Fruit fly (Drosophila melanogaster) whole organism, embryonic: ENCODE data around the gene CG8851.
A peak's percentile ranks its signal among the peaks of the same experiment; 100 is the strongest.

Experiments
- Bgb ChIP-seq: fragments of 200-800 bp; sonication (Bioruptor generic); IDR thresholded peaks from 2 replicates; pipeline ENCODE4 v1.3.6; 2022; ENCODE audit warnings: missing biosample characterization, missing genetic modification characterization; ENCODE audit not compliant: partially characterized antibody
- BtbVII ChIP-seq: fragments of 200-800 bp; sonication (Bioruptor generic); optimal IDR thresholded peaks from 3 replicates; lab custom pipeline; 2017; ENCODE audit warnings: missing biosample characterization, mild to moderate bottlenecking, missing genetic modification characterization
- CG10209 ChIP-seq: fragments of 200-800 bp; sonication (Bioruptor generic); optimal IDR thresholded peaks from 3 replicates; lab custom pipeline; 2017; ENCODE audit warnings: missing biosample characterization, mild to moderate bottlenecking, missing genetic modification characterization, missing genetic modification reagents
- CG11093 ChIP-seq: fragments of 200-800 bp; sonication (Bioruptor generic); IDR thresholded peaks from 3 replicates; pipeline ENCODE4 v1.3.6; 2022; ENCODE audit warnings: missing biosample characterization, missing genetic modification characterization
- CG12155 ChIP-seq: fragments of 200-800 bp; sonication (Bioruptor generic); optimal IDR thresholded peaks from 3 replicates; lab custom pipeline; 2016; ENCODE audit warnings: missing biosample characterization, missing genetic modification characterization
- CG12391 ChIP-seq: fragments of 200-800 bp; sonication (Bioruptor generic); optimal IDR thresholded peaks from 3 replicates; lab custom pipeline; 2018; ENCODE audit warnings: missing biosample characterization, mild to moderate bottlenecking, missing genetic modification characterization, moderate library complexity
- CG13123 ChIP-seq: fragments of 200-800 bp; sonication (Bioruptor generic); optimal IDR thresholded peaks from 2 replicates; lab custom pipeline; 2016; ENCODE audit warnings: missing biosample characterization, missing genetic modification characterization
- CG13296 ChIP-seq: fragments of 200-800 bp; sonication (Bioruptor generic); optimal IDR thresholded peaks from 3 replicates; lab custom pipeline; 2018; ENCODE audit warnings: missing biosample characterization, mild to moderate bottlenecking, missing genetic modification characterization
- CG14050 ChIP-seq: fragments of 200-800 bp; sonication (Bioruptor generic); IDR thresholded peaks from 3 replicates; pipeline ENCODE4 v1.3.6; 2022; ENCODE audit warnings: missing biosample characterization, missing genetic modification characterization
- CG17361 ChIP-seq: fragments of 200-800 bp; sonication (Bioruptor generic); IDR thresholded peaks from 3 replicates; pipeline ENCODE4 v1.3.6; 2022; ENCODE audit warnings: missing biosample characterization, missing genetic modification characterization
- CG1792 ChIP-seq: fragments of 200-800 bp; sonication (Bioruptor generic); optimal IDR thresholded peaks from 2 replicates; lab custom pipeline; 2016; ENCODE audit warnings: missing biosample characterization, missing genetic modification characterization
- CG18619 ChIP-seq: fragments of 200-800 bp; sonication (Bioruptor generic); optimal IDR thresholded peaks from 3 replicates; lab custom pipeline; 2017; ENCODE audit warnings: missing biosample characterization, mild to moderate bottlenecking, missing genetic modification characterization
- CG30431 ChIP-seq: fragments of 200-800 bp; sonication (Bioruptor generic); optimal IDR thresholded peaks from 2 replicates; lab custom pipeline; 2017; ENCODE audit warnings: missing biosample characterization, missing genetic modification characterization
- CG3281 ChIP-seq: fragments of 200-800 bp; sonication (Bioruptor generic); optimal IDR thresholded peaks from 3 replicates; lab custom pipeline; 2017; ENCODE audit warnings: missing biosample characterization, mild to moderate bottlenecking, missing genetic modification characterization
- CG33557 ChIP-seq: fragments of 200-800 bp; sonication (Bioruptor generic); optimal IDR thresholded peaks from 2 replicates; lab custom pipeline; 2019; ENCODE audit warnings: missing biosample characterization, mild to moderate bottlenecking, missing genetic modification characterization, moderate library complexity
- CG7928 ChIP-seq: fragments of 200-800 bp; sonication (Bioruptor generic); optimal IDR thresholded peaks from 2 replicates; lab custom pipeline; 2017; ENCODE audit warnings: missing biosample characterization, mild to moderate bottlenecking, missing genetic modification characterization
- CG8290 ChIP-seq, 3 experiments: fragments of 200-800 bp; sonication (Bioruptor generic); optimal IDR thresholded peaks; 2 replicates each; lab custom pipeline; 2016 to 2019; ENCODE audit warnings: missing biosample characterization in 3 of 3, missing genetic modification characterization in 3 of 3, mild to moderate bottlenecking in 2 of 3, moderate library complexity in 1 of 3
- CG9817 ChIP-seq: fragments of 200-800 bp; sonication (Bioruptor generic); optimal IDR thresholded peaks from 2 replicates; lab custom pipeline; 2018; ENCODE audit warnings: missing biosample characterization, mild to moderate bottlenecking, missing genetic modification characterization, moderate library complexity
- Chrac-16 ChIP-seq: fragments of 200-800 bp; sonication (Bioruptor generic); optimal IDR thresholded peaks from 3 replicates; lab custom pipeline; 2016; ENCODE audit warnings: missing biosample characterization, missing genetic modification characterization
- Dip3 ChIP-seq: fragments of 200-800 bp; sonication (Bioruptor generic); optimal IDR thresholded peaks from 3 replicates; lab custom pipeline; 2016; ENCODE audit warnings: missing biosample characterization, missing genetic modification characterization
- Lpt ChIP-seq: fragments of >200 bp; optimal IDR thresholded peaks from 2 replicates; lab custom pipeline; 2018; ENCODE audit warnings: missing biosample characterization, missing genetic modification characterization
- Max ChIP-seq: fragments of 200-800 bp; sonication (Bioruptor generic); optimal IDR thresholded peaks from 2 replicates; lab custom pipeline; 2016; ENCODE audit warnings: missing biosample characterization, mild to moderate bottlenecking, missing genetic modification characterization
- NC2β ChIP-seq: fragments of 200-800 bp; sonication (Bioruptor generic); optimal IDR thresholded peaks from 2 replicates; lab custom pipeline; 2016; ENCODE audit warnings: missing biosample characterization, missing genetic modification characterization
- NK7.1 ChIP-seq: fragments of 200-800 bp; sonication (Bioruptor generic); optimal IDR thresholded peaks from 3 replicates; lab custom pipeline; 2016; ENCODE audit warnings: missing biosample characterization, missing genetic modification characterization
- Sox100B ChIP-seq: fragments of 200-800 bp; sonication (Bioruptor generic); optimal IDR thresholded peaks from 3 replicates; lab custom pipeline; 2018; ENCODE audit warnings: missing biosample characterization, mild to moderate bottlenecking, missing genetic modification characterization
- Sry-δ ChIP-seq: fragments of 200-800 bp; sonication (Bioruptor generic); optimal IDR thresholded peaks from 2 replicates; lab custom pipeline; 2016; ENCODE audit warnings: missing biosample characterization, missing genetic modification characterization
- YL-1 ChIP-seq: fragments of 200-800 bp; sonication (Bioruptor generic); optimal IDR thresholded peaks from 3 replicates; lab custom pipeline; 2017; ENCODE audit warnings: missing biosample characterization, mild to moderate bottlenecking, missing genetic modification characterization
- ase ChIP-seq: fragments of 200-800 bp; sonication (Bioruptor generic); IDR thresholded peaks from 3 replicates; pipeline ENCODE4 v1.3.6; 2022; ENCODE audit warnings: missing biosample characterization, missing genetic modification characterization
- dm ChIP-seq: fragments of 200-800 bp; sonication (Bioruptor generic); optimal IDR thresholded peaks from 3 replicates; lab custom pipeline; 2016; ENCODE audit warnings: missing biosample characterization, missing genetic modification characterization
- fru ChIP-seq: fragments of >200 bp; optimal IDR thresholded peaks from 2 replicates; lab custom pipeline; 2017
- gem ChIP-seq: fragments of 200-800 bp; sonication (Bioruptor generic); optimal IDR thresholded peaks from 2 replicates; lab custom pipeline; 2019; ENCODE audit warnings: missing biosample characterization, mild to moderate bottlenecking, missing genetic modification characterization, moderate library complexity
- hkb ChIP-seq, 2 experiments: fragments of 200-800 bp in 1 of 2; fragments of >200 bp in 1 of 2; sonication (Bioruptor generic) in 1 of 2; IDR thresholded peaks in 1 of 2; optimal IDR thresholded peaks in 1 of 2; 2 replicates each; pipeline versions ENCODE4 v1.3.6 to Lab custom; 2017 to 2022; ENCODE audit warnings: missing biosample characterization in 1 of 2, missing genetic modification characterization in 1 of 2
- ind ChIP-seq: fragments of 200-800 bp; sonication (Bioruptor generic); optimal IDR thresholded peaks from 3 replicates; lab custom pipeline; 2016; ENCODE audit warnings: missing biosample characterization, missing genetic modification characterization
- luna ChIP-seq: fragments of 200-800 bp; sonication (Bioruptor generic); optimal IDR thresholded peaks from 2 replicates; lab custom pipeline; 2016; ENCODE audit warnings: missing biosample characterization, missing genetic modification characterization
- mam ChIP-seq: fragments of 200-800 bp; sonication (Bioruptor generic); optimal IDR thresholded peaks from 3 replicates; lab custom pipeline; 2016; ENCODE audit warnings: missing biosample characterization, missing genetic modification characterization
- nmo ChIP-seq: fragments of 200-800 bp; sonication (Bioruptor generic); optimal IDR thresholded peaks from 2 replicates; lab custom pipeline; 2018; ENCODE audit warnings: missing biosample characterization, mild to moderate bottlenecking, missing genetic modification characterization, moderate library complexity
- pan ChIP-seq, 4 experiments: fragments of >200 bp in 3 of 4; fragments of 200-800 bp in 1 of 4; sonication (Bioruptor generic) in 1 of 4; optimal IDR thresholded peaks in 3 of 4; IDR thresholded peaks in 1 of 4; 2 replicates each; pipeline versions ENCODE4 v1.3.6 to Lab custom; 2017 to 2022; ENCODE audit warnings: missing biosample characterization in 2 of 4, missing genetic modification characterization in 2 of 4, mixed read lengths in 1 of 4
- phol ChIP-seq: fragments of 200-800 bp; sonication (Bioruptor generic); optimal IDR thresholded peaks from 3 replicates; lab custom pipeline; 2018; ENCODE audit warnings: missing biosample characterization, mild to moderate bottlenecking, missing genetic modification characterization, moderate library complexity
- sens-2 ChIP-seq: fragments of 200-800 bp; sonication (Bioruptor generic); IDR thresholded peaks from 2 replicates; pipeline ENCODE4 v1.3.6; 2022; ENCODE audit warnings: missing biosample characterization, missing genetic modification characterization
- sisA ChIP-seq: fragments of 200-800 bp; sonication (Bioruptor generic); IDR thresholded peaks from 2 replicates; pipeline ENCODE4 v1.3.6; 2022; ENCODE audit warnings: missing biosample characterization, missing genetic modification characterization
- so ChIP-seq: fragments of 200-800 bp; sonication (Bioruptor generic); IDR thresholded peaks from 3 replicates; pipeline ENCODE4 v1.3.6; 2022; ENCODE audit warnings: missing biosample characterization, missing genetic modification characterization
- stwl ChIP-seq: fragments of 200-800 bp; sonication (Bioruptor generic); optimal IDR thresholded peaks from 3 replicates; lab custom pipeline; 2018; ENCODE audit warnings: missing biosample characterization, mild to moderate bottlenecking, missing genetic modification characterization, moderate library complexity
- tna ChIP-seq: fragments of 200-800 bp; sonication (Bioruptor generic); IDR thresholded peaks from 2 replicates; pipeline ENCODE4 v1.3.6; 2022; ENCODE audit warnings: missing biosample characterization, missing genetic modification characterization; ENCODE audit not compliant: partially characterized antibody
- usp ChIP-seq: fragments of >200 bp; optimal IDR thresholded peaks from 2 replicates; lab custom pipeline; 2017; ENCODE audit warnings: missing biosample characterization, missing genetic modification characterization
- wdn ChIP-seq: fragments of 200-800 bp; sonication (Bioruptor generic); IDR thresholded peaks from 2 replicates; pipeline ENCODE4 v1.3.6; 2022; ENCODE audit warnings: missing biosample characterization, missing genetic modification characterization
- wek ChIP-seq: fragments of 200-800 bp; sonication (Bioruptor generic); optimal IDR thresholded peaks from 3 replicates; lab custom pipeline; 2018; ENCODE audit warnings: missing biosample characterization, mild to moderate bottlenecking, missing genetic modification characterization, moderate library complexity
- zen2 ChIP-seq: fragments of 200-800 bp; sonication (Bioruptor generic); IDR thresholded peaks from 3 replicates; pipeline ENCODE4 v1.3.6; 2022; ENCODE audit warnings: missing biosample characterization, missing genetic modification characterization; ENCODE audit not compliant: partially characterized antibody

Gene CG8851

DNA sequence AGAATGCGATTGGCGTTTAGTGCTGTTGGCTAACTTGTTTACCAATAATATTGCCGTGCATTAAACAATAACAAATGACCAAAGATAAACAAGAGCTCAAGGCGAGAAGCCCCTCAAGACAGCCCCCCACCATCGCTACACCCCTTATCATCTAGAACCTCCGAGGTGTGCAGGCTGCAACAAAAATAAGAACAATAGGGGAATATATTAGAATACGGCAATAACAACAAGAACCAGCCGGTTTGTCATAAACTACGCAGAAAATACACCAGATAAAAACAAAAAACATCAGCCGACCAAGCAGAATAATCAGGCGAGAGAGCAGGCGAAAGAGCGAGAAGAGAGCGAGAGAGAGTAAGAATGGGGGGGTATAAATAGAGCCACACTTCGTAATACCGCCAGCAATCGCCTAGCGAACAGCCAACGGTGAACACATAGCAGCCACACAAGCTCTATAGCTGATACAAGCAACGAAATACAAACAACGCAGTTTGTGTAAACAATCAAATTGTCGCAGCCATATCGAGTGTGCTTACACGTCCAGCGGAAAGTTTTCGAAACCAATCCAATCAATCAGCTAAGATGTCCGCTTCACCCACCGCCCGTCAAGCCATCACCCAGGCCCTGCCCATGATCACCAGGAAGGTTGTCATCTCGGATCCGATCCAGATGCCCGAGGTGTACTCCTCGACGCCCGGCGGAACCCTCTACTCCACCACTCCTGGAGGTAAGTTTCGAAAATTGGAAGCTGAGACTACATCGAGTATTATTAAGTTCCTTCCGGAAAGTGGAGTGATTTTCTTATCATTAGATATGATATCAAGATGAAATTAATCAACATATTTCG, 41.2 kb upstream of the CG8851 start, which contains the start of gene Thor (continued):
- TF ChIP-seq mam (GFP tag; lab: Kevin White, UChicago) (peak; percentile 42), CG33557 (GFP tag; lab: Kevin White, UChicago) (peak; percentile 75), fru (lab: Kevin White, UChicago) (no peak), stwl (tag; lab: Kevin White, UChicago) (no peak), CG11093 (no peak; the same call in 2 of the 3 replicates), CG18619 (GFP tag; lab: Kevin White, UChicago) (peak; percentile 67), CG8290 (GFP tag; optimal IDR thresholded peaks at IDR 0.05; lab: Kevin White, UChicago) (no peak), CG8290 (tag; optimal IDR thresholded peaks at IDR 0.05; lab: Kevin White, UChicago) (peak; percentile 65 to 94), ase (GFP tag; lab: Robert Waterston, UW) (peak; percentile 67; the same call in 2 of the 3 replicates), zen2 (GFP tag; lab: Robert Waterston, UW) (no peak; the same call in 2 of the 3 replicates), CG1792 (GFP tag; lab: Kevin White, UChicago) (peak; percentile 51), pan (optimal IDR thresholded peaks at IDR 0.05; lab: Kevin White, UChicago) (no peak), pan (GFP tag; optimal IDR thresholded peaks at IDR 0.05 in 1 of 2, IDR thresholded peaks at IDR 0.05 in 1 of 2) (peak in 1 of 2 experiments; percentile 57), sisA (GFP tag; lab: Robert Waterston, UW) (peak; percentile 45), wdn (peak; percentile 68; the same call in 1 of the 2 replicates), ind (GFP tag; lab: Kevin White, UChicago) (no peak), Chrac-16 (GFP tag; lab: Kevin White, UChicago) (peak; percentile 16), NK7.1 (peak; percentile 6), gem (tag; lab: Kevin White, UChicago) (peak; percentile 17), CG14050 (GFP tag; lab: Robert Waterston, UW) (peak; percentile 50; the same call in 1 of the 3 replicates), CG12155 (GFP tag; lab: Kevin White, UChicago) (peak; percentile 24), tna (GFP tag; lab: Robert Waterston, UW) (peak; percentile 73; the same call in 1 of the 2 replicates), CG30431 (GFP tag; lab: Kevin White, UChicago) (no peak), CG13296 (GFP tag; lab: Kevin White, UChicago) (peak; percentile 49), Dip3 (GFP tag; lab: Kevin White, UChicago) (peak; percentile 5), Sry-δ (GFP tag; lab: Kevin White, UChicago) (peak; percentile 11), Sox100B (GFP tag; lab: Kevin White, UChicago) (no peak), CG13123 (GFP tag; lab: Kevin White, UChicago) (peak; percentile 31), BtbVII (GFP tag; lab: Kevin White, UChicago) (peak; percentile 81), dm (GFP tag; lab: Kevin White, UChicago) (peak; percentile 56), sens-2 (GFP tag; lab: Robert Waterston, UW) (0 out of 2 replicates have a peak, but pooled peaks have one; percentile 63), luna (GFP tag; lab: Kevin White, UChicago) (peak; percentile 35), so (GFP tag; lab: Robert Waterston, UW) (peak; percentile 78; the same call in 2 of the 3 replicates), NC2β (GFP tag; lab: Kevin White, UChicago) (peak; percentile 72), CG9817 (tag; lab: Kevin White, UChicago) (peak; percentile 26), Bgb (GFP tag; lab: Robert Waterston, UW) (peak; percentile 75), CG17361 (GFP tag; lab: Robert Waterston, UW) (0 out of 3 replicates have a peak, but pooled peaks have one; percentile 24), usp (no peak), CG7928 (GFP tag; lab: Kevin White, UChicago) (no peak), CG10209 (GFP tag; lab: Kevin White, UChicago) (peak; percentile 69), phol (tag; lab: Kevin White, UChicago) (no peak), CG12391 (tag; lab: Kevin White, UChicago) (peak; percentile 33), nmo (GFP tag; lab: Kevin White, UChicago) (peak; percentile 31), YL-1 (GFP tag; lab: Kevin White, UChicago) (peak; percentile 76), hkb (optimal IDR thresholded peaks at IDR 0.05; lab: Kevin White, UChicago) (no peak), hkb (GFP tag; IDR thresholded peaks at IDR 0.05; lab: Robert Waterston, UW) (peak; percentile 71), Max (GFP tag; lab: Kevin White, UChicago) (peak; percentile 49), Lpt (GFP tag; lab: Kevin White, UChicago) (no peak), CG3281 (GFP tag; lab: Kevin White, UChicago) (peak; percentile 67), wek (peak; percentile 82)
